Worm (Caenorhabditis elegans): Measurements from ENCODE around the gene T02B11.3.

The T02B11.3 gene

DNA sequence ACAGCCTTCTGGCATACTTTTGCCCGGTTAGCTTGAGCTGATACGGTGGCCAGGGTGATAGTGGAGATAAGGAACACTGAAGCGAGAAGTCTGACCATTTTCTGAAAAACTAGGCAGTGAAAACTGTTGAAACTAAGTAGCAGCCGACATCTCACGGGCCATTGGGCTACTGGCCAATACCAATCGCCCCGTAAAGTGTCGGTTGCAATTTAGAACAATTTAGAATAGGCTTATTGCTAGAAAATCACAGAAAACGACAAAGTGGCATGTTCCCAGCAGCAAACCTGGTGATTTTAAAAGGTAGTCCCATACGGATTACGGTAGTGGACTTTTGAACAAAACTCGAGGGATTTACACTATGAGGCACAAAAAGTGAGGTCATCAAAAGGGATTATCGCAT lies 4.4 kb upstream of the T02B11.3 start, which contains the start of gene T02B11.4 (continued):
- no peak for TF ChIP-seq ceh-27 (GFP tag; optimal IDR thresholded peaks at IDR 0.05)
- TF ChIP-seq lin-35 (GFP tag; optimal IDR thresholded peaks at IDR 0.05), result no peak

DNA sequence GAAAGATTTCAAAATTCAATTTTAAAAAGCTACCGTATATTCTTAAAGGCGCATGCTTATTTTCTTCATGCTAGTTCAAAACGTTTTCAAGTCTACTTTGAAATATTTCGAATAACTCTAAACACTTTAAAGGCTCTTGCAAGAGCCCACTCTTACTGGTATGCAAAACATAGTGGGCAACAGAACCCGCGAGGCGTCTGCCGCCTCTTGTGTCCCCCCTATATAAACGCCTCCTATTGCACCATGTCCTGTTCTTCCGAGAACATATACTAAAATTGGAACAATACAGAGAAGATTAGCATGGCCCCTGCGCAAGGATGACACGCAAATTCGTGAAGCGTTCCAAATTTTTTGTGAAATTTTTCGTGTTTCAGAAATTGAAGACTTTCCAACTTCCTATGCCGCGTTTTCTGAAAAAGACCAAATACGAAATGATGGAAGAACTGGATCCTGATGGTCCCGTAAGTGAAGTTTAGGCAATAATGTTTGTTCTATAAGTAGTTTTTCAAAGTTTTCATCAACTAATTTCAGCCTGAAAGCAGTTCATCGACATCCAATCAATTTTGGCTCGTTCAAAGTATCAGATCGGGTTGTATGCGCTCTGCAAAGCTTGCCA lies 7.7 kb downstream of the T02B11.3 start:
- TF ChIP-seq ztf-18 (tag; optimal IDR thresholded peaks at IDR 0.05) (peak; percentile 11), xnd-1 (tag; optimal IDR thresholded peaks at IDR 0.05) (peak; percentile 32), F33H1.4 (GFP tag; IDR thresholded peaks at IDR 0.05) (0 out of 2 replicates have a peak, but pooled peaks have one; percentile 17), B0261.1 (tag; optimal IDR thresholded peaks at IDR 0.05) (peak; percentile 55), snpc-1.1 (tag; optimal IDR thresholded peaks at IDR 0.05; ENCODE audit: insufficient read depth) (peak; percentile 90), ceh-100 (GFP tag; IDR thresholded peaks at IDR 0.05) (peak; percentile 46; the same call in 1 of the 2 replicates), T26A5.8 (tag; optimal IDR thresholded peaks at IDR 0.05) (no peak), madf-6 (GFP tag; IDR thresholded peaks at IDR 0.05) (peak; percentile 81), F49E8.2 (tag; optimal IDR thresholded peaks at IDR 0.05; ENCODE audit: insufficient read depth) (no peak), hsf-1 (GFP tag; IDR thresholded peaks at IDR 0.05) (peak; percentile 66; the same call in 1 of the 2 replicates), him-1 (tag; optimal IDR thresholded peaks at IDR 0.05) (peak; percentile 85), attf-3 (GFP tag; conservative IDR thresholded peaks at IDR 0.05) (no peak), snpc-4 (GFP tag; optimal IDR thresholded peaks at IDR 0.05) (peak; percentile 88), snpc-4 (tag; optimal IDR thresholded peaks at IDR 0.05) (peak; percentile 89 to 99 (median 93)), sea-2 (GFP tag; IDR thresholded peaks at IDR 0.05) (peak; percentile 64; the same call in 1 of the 2 replicates), hmg-1.2 (GFP tag; IDR thresholded peaks at IDR 0.05) (peak; percentile 98), tlf-1 (GFP tag; optimal IDR thresholded peaks at IDR 0.05) (no peak), mcd-1 (GFP tag; IDR thresholded peaks at IDR 0.05) (peak; percentile 69), lin-26 (GFP tag; IDR thresholded peaks at IDR 0.05) (peak; percentile 83), egl-44 (GFP tag; IDR thresholded peaks at IDR 0.05) (0 out of 2 replicates have a peak, but pooled peaks have one; percentile 36), lsl-1 (GFP tag; optimal IDR thresholded peaks at IDR 0.05) (peak; percentile 7), attf-6 (GFP tag; IDR thresholded peaks at IDR 0.05) (0 out of 2 replicates have a peak, but pooled peaks have one; percentile 31), ztf-26 (tag; optimal IDR thresholded peaks at IDR 0.05) (no peak), ztf-6 (GFP tag; IDR thresholded peaks at IDR 0.05) (0 out of 2 replicates have a peak, but pooled peaks have one; percentile 51), ztf-28 (GFP tag; IDR thresholded peaks at IDR 0.05) (no peak), zfh-2 (GFP tag; conservative IDR thresholded peaks at IDR 0.05) (no peak), lir-1 (GFP tag; conservative IDR thresholded peaks at IDR 0.05) (no peak), mxl-1 (tag; optimal IDR thresholded peaks at IDR 0.05) (peak; percentile 32), cebp-1 (GFP tag; IDR thresholded peaks at IDR 0.05) (no peak), cebp-1 (tag; optimal IDR thresholded peaks at IDR 0.05) (no peak), ekl-4 (GFP tag; IDR thresholded peaks at IDR 0.05) (peak; percentile 38; the same call in 1 of the 2 replicates), C06A6.2 (GFP tag; conservative IDR thresholded peaks at IDR 0.05) (no peak), lin-40 (tag; optimal IDR thresholded peaks at IDR 0.05) (no peak), rpc-1 (optimal IDR thresholded peaks at IDR 0.05) (peak; percentile 54), rpc-1 (tag; optimal IDR thresholded peaks at IDR 0.05) (peak; percentile 74), fkh-3 (tag; optimal IDR thresholded peaks at IDR 0.05) (no peak), Y56A3A.18 (GFP tag; IDR thresholded peaks at IDR 0.05) (peak; percentile 84), nfyb-1 (GFP tag; IDR thresholded peaks at IDR 0.05) (no peak), mel-28 (tag; optimal IDR thresholded peaks at IDR 0.05; ENCODE audit: borderline replicate concordance) (no peak), ceh-91 (GFP tag; IDR thresholded peaks at IDR 0.05) (no peak), egrh-3 (GFP tag; IDR thresholded peaks at IDR 0.05) (no peak), rcor-1 (GFP tag; IDR thresholded peaks at IDR 0.05) (peak; percentile 71), madf-10 (tag; optimal IDR thresholded peaks at IDR 0.05) (no peak), hmg-20 (GFP tag; IDR thresholded peaks at IDR 0.05) (0 out of 2 replicates have a peak, but pooled peaks have one; percentile 67)
